Worm (Caenorhabditis elegans): Measurements from ENCODE around the gene msp-32.

- TF ChIP-seq let-607 (tag; optimal IDR thresholded peaks at IDR 0.05) (no peak), dox-1 (GFP tag; IDR thresholded peaks at IDR 0.05) (no peak), somi-1 (GFP tag; optimal IDR thresholded peaks at IDR 0.05) (no peak), snpc-4 (GFP tag; optimal IDR thresholded peaks at IDR 0.05) (no peak), snpc-4 (tag; optimal IDR thresholded peaks at IDR 0.05) (no peak), ceh-58 (GFP tag; IDR thresholded peaks at IDR 0.05) (no peak), lin-26 (GFP tag; IDR thresholded peaks at IDR 0.05) (no peak), sptf-2 (GFP tag; optimal IDR thresholded peaks at IDR 0.05) (no peak), mel-28 (tag; optimal IDR thresholded peaks at IDR 0.05; ENCODE audit: borderline replicate concordance) (no peak)
Measured at ce11 chrII:4905883-4906282, 7.3 kb downstream of the msp-32 start.
